Fruit fly (Drosophila melanogaster) whole organism, pupa: ENCODE measurements around the gene CG31915.
A peak's percentile ranks its signal among the peaks of the same experiment; 100 is the strongest.

Source experiments
- CG10348 ChIP-seq: fragments of 200-800 bp; sonication (Bioruptor generic); IDR thresholded peaks from 2 replicates; pipeline ENCODE4 v1.3.6; 2022; ENCODE audit warnings: missing biosample characterization, missing genetic modification characterization
- CG12605 ChIP-seq: fragments of 200-800 bp; sonication (Bioruptor generic); IDR thresholded peaks from 2 replicates; pipeline ENCODE4 v1.3.6; 2022; ENCODE audit warnings: missing biosample characterization, missing genetic modification characterization
- CG32121 ChIP-seq: fragments of 200-800 bp; sonication (Bioruptor generic); IDR thresholded peaks from 2 replicates; pipeline ENCODE4 v1.3.6; 2022; ENCODE audit warnings: missing biosample characterization, missing genetic modification characterization
- CG8159 ChIP-seq: fragments of 200-800 bp; sonication (Bioruptor generic); optimal IDR thresholded peaks from 3 replicates; lab custom pipeline; 2018; ENCODE audit warnings: missing biosample characterization, mild to moderate bottlenecking, missing genetic modification characterization, moderate library complexity
- CG9948 ChIP-seq: fragments of 200-800 bp; sonication (Bioruptor generic); optimal IDR thresholded peaks from 2 replicates; lab custom pipeline; 2018; ENCODE audit warnings: missing biosample characterization, mild to moderate bottlenecking, missing genetic modification characterization, moderate library complexity
- gl ChIP-seq: fragments of 200-800 bp; sonication (Bioruptor generic); optimal IDR thresholded peaks from 2 replicates; lab custom pipeline; 2018; ENCODE audit warnings: missing biosample characterization, mild to moderate bottlenecking, missing genetic modification characterization

DNA sequence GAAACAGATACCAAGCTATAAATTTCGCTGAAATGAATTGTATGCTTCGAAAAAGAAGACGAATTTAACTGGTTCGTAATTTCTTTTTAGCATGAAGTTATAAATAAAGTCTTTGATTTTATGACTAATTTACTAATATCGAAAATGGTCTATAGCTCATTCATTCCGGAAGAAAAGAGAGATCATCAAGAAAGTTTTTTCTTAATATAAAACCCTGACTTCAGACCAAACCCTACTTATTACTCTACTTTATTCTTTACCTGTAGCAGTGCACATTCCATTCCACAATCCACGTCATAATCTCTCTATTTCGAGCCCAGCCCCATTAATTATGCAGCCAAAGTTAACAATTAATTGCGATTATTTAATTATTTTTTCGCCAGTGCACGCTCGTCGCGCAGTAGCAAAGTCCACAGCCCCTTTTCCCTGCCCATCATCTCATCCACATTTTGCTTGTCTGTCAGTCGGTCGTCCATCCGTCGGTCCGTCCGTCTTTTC, 34.0 kb upstream of the CG31915 start:
- TF ChIP-seq gl (tag; lab: Kevin White, UChicago) (peak; percentile 39), CG12605 (GFP tag; lab: Robert Waterston, UW) (no peak), CG32121 (GFP tag; lab: Robert Waterston, UW) (no peak), CG8159 (tag; lab: Kevin White, UChicago) (peak; percentile 58), CG9948 (peak; percentile 59), CG10348 (no peak)
